Worm (Caenorhabditis elegans) whole organism, L3 larva: ENCODE measurements around the gene sdz-38.

ENCODE experiments used
- daf-12 ChIP-seq: fragments of 150-350 bp; optimal IDR thresholded peaks from 2 replicates; lab custom pipeline; 2014; ENCODE audit warnings: missing biosample characterization, missing genetic modification reagents, missing genetic modification characterization
- fkh-10 ChIP-seq: sonication (generic microtip); optimal IDR thresholded peaks from 2 replicates; lab custom pipeline; 2017; ENCODE audit warnings: missing biosample characterization, missing genetic modification reagents, missing genetic modification characterization
- nhr-12 ChIP-seq: fragments of 150-350 bp; optimal IDR thresholded peaks from 2 replicates; lab custom pipeline; 2014; ENCODE audit warnings: missing biosample characterization, missing genetic modification characterization

DNA sequence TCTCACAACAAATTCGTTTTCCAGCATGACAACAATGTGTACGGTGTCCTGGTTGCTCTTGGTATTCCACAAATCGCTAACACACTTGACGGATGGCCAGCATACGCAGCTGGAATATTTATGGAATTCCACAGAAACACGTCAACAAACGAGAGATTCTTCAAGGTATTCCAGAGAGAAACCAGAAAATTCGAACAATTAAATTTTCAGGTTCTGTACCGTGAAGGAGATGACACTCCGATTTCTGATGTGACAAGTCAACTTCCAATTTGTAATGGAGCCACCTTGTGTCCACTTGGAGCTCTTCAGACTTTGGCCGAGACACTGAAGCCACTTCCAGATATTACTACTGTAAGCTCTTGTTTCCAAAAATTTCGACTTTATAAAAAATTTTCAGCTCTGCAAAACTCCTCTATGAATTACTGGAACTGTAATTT is 47.7 kb downstream of the sdz-38 start:
- TF ChIP-seq nhr-12 (tag; lab: Kevin White, UChicago): no peak
- TF ChIP-seq daf-12: no peak
- no peak for TF ChIP-seq fkh-10 (GFP tag; lab: Kevin White, UChicago)
